Fruit fly (Drosophila melanogaster) whole organism, embryonic: ENCODE measurements around the gene CG34008.

ENCODE experiments used
- CG17612 ChIP-seq: fragments of 200-800 bp; sonication (Bioruptor generic); IDR thresholded peaks from 2 replicates; pipeline ENCODE4 v1.3.6; 2022; ENCODE audit warnings: missing biosample characterization, missing genetic modification characterization
- CG2129 ChIP-seq: fragments of 200-800 bp; sonication (Bioruptor generic); IDR thresholded peaks from 2 replicates; pipeline ENCODE4 v1.3.6; 2022; ENCODE audit warnings: missing biosample characterization, missing genetic modification characterization; ENCODE audit not compliant: partially characterized antibody
- CG33213 ChIP-seq: fragments of 200-800 bp; sonication (Bioruptor generic); optimal IDR thresholded peaks from 3 replicates; lab custom pipeline; 2016; ENCODE audit warnings: missing biosample characterization, missing genetic modification characterization
- CG6683 ChIP-seq: fragments of 200-800 bp; sonication (Bioruptor generic); optimal IDR thresholded peaks from 2 replicates; lab custom pipeline; 2017; ENCODE audit warnings: missing biosample characterization, mild to moderate bottlenecking, missing genetic modification characterization, missing genetic modification reagents
- CG6765 ChIP-seq: fragments of 200-800 bp; sonication (Bioruptor generic); optimal IDR thresholded peaks from 3 replicates; lab custom pipeline; 2017; ENCODE audit warnings: missing biosample characterization, mild to moderate bottlenecking, missing genetic modification characterization
- CG7928 ChIP-seq: fragments of 200-800 bp; sonication (Bioruptor generic); optimal IDR thresholded peaks from 2 replicates; lab custom pipeline; 2017; ENCODE audit warnings: missing biosample characterization, mild to moderate bottlenecking, missing genetic modification characterization
- Lpt ChIP-seq: fragments of >200 bp; optimal IDR thresholded peaks from 2 replicates; lab custom pipeline; 2018; ENCODE audit warnings: missing biosample characterization, missing genetic modification characterization
- Rfx ChIP-seq: fragments of 200-800 bp; sonication (Bioruptor generic); IDR thresholded peaks from 2 replicates; pipeline ENCODE4 v1.3.6; 2022; ENCODE audit warnings: missing biosample characterization, missing genetic modification characterization
- chif ChIP-seq, 2 experiments: fragments of 200-800 bp; sonication (Bioruptor generic); optimal IDR thresholded peaks; 3 replicates each; lab custom pipeline; 2016; ENCODE audit warnings: missing biosample characterization in 2 of 2, missing genetic modification characterization in 2 of 2
- psq ChIP-seq: fragments of 200-800 bp; sonication (Bioruptor generic); optimal IDR thresholded peaks from 2 replicates; lab custom pipeline; 2017; ENCODE audit warnings: missing biosample characterization, missing genetic modification characterization
- trem ChIP-seq: fragments of 200-800 bp; optimal IDR thresholded peaks from 3 replicates; lab custom pipeline; 2019; ENCODE audit warnings: missing biosample characterization, mild to moderate bottlenecking, missing genetic modification characterization, moderate library complexity

dm6 chr3R:20543719-20544118, 37.6 kb downstream of the CG34008 start:
- no peak for TF ChIP-seq CG2129 (GFP tag; lab: Robert Waterston, UW)
- no peak for TF ChIP-seq CG6765 (GFP tag; lab: Kevin White, UChicago)
- TF ChIP-seq CG7928, result no peak
- TF ChIP-seq CG17612 (GFP tag; lab: Robert Waterston, UW), result no peak
- no peak for TF ChIP-seq chif (GFP tag; optimal IDR thresholded peaks at IDR 0.05; lab: Kevin White, UChicago)
- TF ChIP-seq CG33213 (GFP tag; lab: Kevin White, UChicago), result no peak
- no peak for TF ChIP-seq trem (tag; lab: Kevin White, UChicago)
- no peak for TF ChIP-seq Lpt (GFP tag; lab: Kevin White, UChicago)
- no peak for TF ChIP-seq psq
- no peak for TF ChIP-seq Rfx
- no peak for TF ChIP-seq CG6683
